Worm (Caenorhabditis elegans) whole organism, mixed stage, embryonic: ENCODE measurements around the gene C06B3.7.

ENCODE experiments used
- M03D4.4 ChIP-seq: sonication (generic microtip); optimal IDR thresholded peaks from 2 replicates; lab custom pipeline; 2017; ENCODE audit warnings: mild to moderate bottlenecking, missing genetic modification characterization, missing compliant biosample characterization
- bed-3 ChIP-seq: fragments of 200-800 bp; sonication (Bioruptor generic); optimal IDR thresholded peaks from 3 replicates; lab custom pipeline; 2018; ENCODE audit warnings: mild to moderate bottlenecking, missing genetic modification characterization, moderate library complexity, missing compliant biosample characterization
- blmp-1 ChIP-seq: fragments of 150-350 bp; optimal IDR thresholded peaks from 2 replicates; lab custom pipeline; 2014; ENCODE audit warnings: missing biosample characterization, missing genetic modification characterization
- ceh-39 ChIP-seq: fragments of 150-350 bp; optimal IDR thresholded peaks from 2 replicates; lab custom pipeline; 2014; ENCODE audit warnings: missing biosample characterization, missing genetic modification characterization
- ceh-43 ChIP-seq: fragments of 200-800 bp; sonication (Bioruptor generic); optimal IDR thresholded peaks from 2 replicates; lab custom pipeline; 2018; ENCODE audit warnings: mild to moderate bottlenecking, missing genetic modification characterization, moderate library complexity, missing compliant biosample characterization
- ceh-83 ChIP-seq: fragments of 200-800 bp; sonication (Bioruptor generic); optimal IDR thresholded peaks from 2 replicates; lab custom pipeline; 2018; ENCODE audit warnings: mild to moderate bottlenecking, missing genetic modification characterization, missing compliant biosample characterization
- ces-1 ChIP-seq: fragments of 150-350 bp; optimal IDR thresholded peaks from 2 replicates; lab custom pipeline; 2014; ENCODE audit warnings: missing biosample characterization, missing genetic modification reagents, missing genetic modification characterization
- cnd-1 ChIP-seq: fragments of 200-800 bp; sonication (Bioruptor generic); optimal IDR thresholded peaks from 2 replicates; lab custom pipeline; 2018; ENCODE audit warnings: mild to moderate bottlenecking, missing genetic modification characterization, missing compliant biosample characterization
- drap-1 ChIP-seq: fragments of 200-800 bp; sonication (Bioruptor generic); optimal IDR thresholded peaks from 3 replicates; lab custom pipeline; 2018; ENCODE audit warnings: mild to moderate bottlenecking, missing genetic modification characterization, missing compliant biosample characterization
- elt-1 ChIP-seq: sonication (generic microtip); optimal IDR thresholded peaks from 2 replicates; lab custom pipeline; 2017; ENCODE audit warnings: missing genetic modification characterization, mild to moderate bottlenecking, missing compliant biosample characterization, antibody characterized with exemption, moderate library complexity, borderline replicate concordance; ENCODE audit not compliant: insufficient read depth
- elt-3 ChIP-seq: fragments of 150-350 bp; optimal IDR thresholded peaks from 2 replicates; lab custom pipeline; 2014; ENCODE audit warnings: missing biosample characterization, missing genetic modification characterization
- flh-1 ChIP-seq: fragments of 200-800 bp; sonication (Bioruptor generic); optimal IDR thresholded peaks from 2 replicates; lab custom pipeline; 2018; ENCODE audit warnings: mild to moderate bottlenecking, missing genetic modification characterization, moderate library complexity, missing compliant biosample characterization
- ham-2 ChIP-seq: fragments of 200-800 bp; sonication (Bioruptor generic); optimal IDR thresholded peaks from 2 replicates; lab custom pipeline; 2018; ENCODE audit warnings: mild to moderate bottlenecking, missing genetic modification characterization, missing compliant biosample characterization
- hlh-1 ChIP-seq: fragments of 150-350 bp; optimal IDR thresholded peaks from 2 replicates; lab custom pipeline; 2014; ENCODE audit warnings: missing biosample characterization, missing genetic modification reagents, missing genetic modification characterization
- lin-13 ChIP-seq: fragments of 150-350 bp; optimal IDR thresholded peaks from 2 replicates; lab custom pipeline; 2014; ENCODE audit warnings: missing biosample characterization, missing genetic modification characterization
- lin-32 ChIP-seq: fragments of 200-800 bp; sonication (Bioruptor generic); optimal IDR thresholded peaks from 2 replicates; lab custom pipeline; 2018; ENCODE audit warnings: mild to moderate bottlenecking, missing genetic modification characterization, missing compliant biosample characterization
- lsy-2 ChIP-seq: fragments of 150-350 bp; optimal IDR thresholded peaks from 2 replicates; lab custom pipeline; 2014; ENCODE audit warnings: missing biosample characterization, missing genetic modification characterization
- mab-5 ChIP-seq: fragments of 150-350 bp; optimal IDR thresholded peaks from 2 replicates; lab custom pipeline; 2014; ENCODE audit warnings: missing biosample characterization, missing genetic modification characterization
- mep-1 ChIP-seq: fragments of 150-350 bp; optimal IDR thresholded peaks from 2 replicates; lab custom pipeline; 2017; ENCODE audit warnings: missing biosample characterization, missing genetic modification reagents, missing genetic modification characterization, inconsistent platforms
- mls-2 ChIP-seq: sonication (generic microtip); optimal IDR thresholded peaks from 2 replicates; lab custom pipeline; 2016; ENCODE audit warnings: mild to moderate bottlenecking, missing genetic modification characterization, moderate library complexity, missing compliant biosample characterization
- nhr-2 ChIP-seq: fragments of 150-350 bp; optimal IDR thresholded peaks from 2 replicates; lab custom pipeline; 2014; ENCODE audit warnings: missing biosample characterization, missing genetic modification characterization
- nhr-237 ChIP-seq: fragments of 150-350 bp; optimal IDR thresholded peaks from 2 replicates; lab custom pipeline; 2014; ENCODE audit warnings: missing biosample characterization, missing genetic modification characterization
- nhr-28 ChIP-seq: fragments of 150-350 bp; optimal IDR thresholded peaks from 2 replicates; lab custom pipeline; 2014; ENCODE audit warnings: missing biosample characterization, missing genetic modification characterization
- nhr-76 ChIP-seq: sonication (generic microtip); optimal IDR thresholded peaks from 2 replicates; lab custom pipeline; 2017; ENCODE audit warnings: missing biosample characterization, missing genetic modification characterization
- sem-2 ChIP-seq: fragments of 200-800 bp; sonication (Bioruptor generic); optimal IDR thresholded peaks from 2 replicates; lab custom pipeline; 2018; ENCODE audit warnings: mild to moderate bottlenecking, missing genetic modification characterization, missing compliant biosample characterization
- snpc-4 ChIP-seq: fragments of 150-350 bp; optimal IDR thresholded peaks from 2 replicates; lab custom pipeline; 2014; ENCODE audit warnings: missing biosample characterization, missing genetic modification characterization
- sptf-1 ChIP-seq: sonication (generic microtip); optimal IDR thresholded peaks from 2 replicates; lab custom pipeline; 2017; ENCODE audit warnings: mild to moderate bottlenecking, missing genetic modification characterization, moderate library complexity, missing compliant biosample characterization
- tbx-8 ChIP-seq: fragments of 200-800 bp; sonication (Bioruptor generic); optimal IDR thresholded peaks from 2 replicates; lab custom pipeline; 2018; ENCODE audit warnings: mild to moderate bottlenecking, missing genetic modification characterization, moderate library complexity, missing compliant biosample characterization
- unc-120 ChIP-seq: sonication (generic microtip); optimal IDR thresholded peaks from 2 replicates; lab custom pipeline; 2017; ENCODE audit warnings: missing genetic modification characterization, missing compliant biosample characterization; ENCODE audit not compliant: poor library complexity, severe bottlenecking
- unc-39 ChIP-seq: fragments of 150-350 bp; optimal IDR thresholded peaks from 2 replicates; lab custom pipeline; 2014; ENCODE audit warnings: missing biosample characterization, missing genetic modification characterization
- unc-62 ChIP-seq: fragments of 150-350 bp; optimal IDR thresholded peaks from 2 replicates; lab custom pipeline; 2014; ENCODE audit warnings: missing biosample characterization, missing genetic modification reagents, missing genetic modification characterization
- zip-8 ChIP-seq: fragments of 150-350 bp; optimal IDR thresholded peaks from 2 replicates; lab custom pipeline; 2014; ENCODE audit warnings: missing biosample characterization, missing genetic modification characterization
- ztf-11 ChIP-seq: fragments of 150-350 bp; optimal IDR thresholded peaks from 2 replicates; lab custom pipeline; 2014; ENCODE audit warnings: missing biosample characterization, missing genetic modification characterization

The C06B3.7 gene

ce11 chrV:13873323-13873722, 36.2 kb upstream of the C06B3.7 start:
- no peak for TF ChIP-seq nhr-28
- TF ChIP-seq lin-13 = no peak
- no peak for TF ChIP-seq hlh-1
- TF ChIP-seq mab-5 (tag; lab: Kevin White, UChicago) = no peak
- TF ChIP-seq flh-1 (GFP tag; lab: Kevin White, UChicago) = no peak
- TF ChIP-seq zip-8 (tag; lab: Kevin White, UChicago) = no peak
- no peak for TF ChIP-seq ceh-83
- TF ChIP-seq nhr-237 = no peak
- no peak for TF ChIP-seq ceh-39 (tag; lab: Kevin White, UChicago)
- TF ChIP-seq bed-3 (GFP tag; lab: Kevin White, UChicago) = no peak
- no peak for TF ChIP-seq nhr-2 (tag; lab: Kevin White, UChicago)
- TF ChIP-seq lsy-2 (tag; lab: Kevin White, UChicago) = no peak

- TF ChIP-seq ceh-43 (GFP tag; lab: Kevin White, UChicago) (no peak), lin-13 (no peak), sem-2 (GFP tag; lab: Kevin White, UChicago) (no peak), drap-1 (GFP tag; lab: Kevin White, UChicago) (no peak), flh-1 (GFP tag; lab: Kevin White, UChicago) (no peak), nhr-2 (tag; lab: Kevin White, UChicago) (no peak), elt-3 (no peak), nhr-76 (tag; lab: Kevin White, UChicago) (no peak), tbx-8 (GFP tag; lab: Kevin White, UChicago) (no peak), nhr-237 (no peak), lin-32 (GFP tag; lab: Kevin White, UChicago) (no peak), unc-62 (GFP tag; lab: Kevin White, UChicago) (no peak), ham-2 (GFP tag; lab: Kevin White, UChicago) (no peak), nhr-28 (no peak), sptf-1 (tag; lab: Kevin White, UChicago) (no peak), ces-1 (GFP tag; lab: Kevin White, UChicago) (no peak)
Observed at ce11 chrV:13876529-13876928, 33.0 kb upstream of the C06B3.7 start, which contains the start of gene T22G5.1. Gene T22G5.1, plus strand, starts transcription at chrV:13876829.

ce11 chrV:13878226-13878625, 31.3 kb upstream of the C06B3.7 start:
- TF ChIP-seq lsy-2 (tag; lab: Kevin White, UChicago) (no peak), ceh-39 (tag; lab: Kevin White, UChicago) (no peak), ztf-11 (tag; lab: Kevin White, UChicago) (no peak), sem-2 (GFP tag; lab: Kevin White, UChicago) (no peak), ces-1 (GFP tag; lab: Kevin White, UChicago) (no peak), lin-32 (GFP tag; lab: Kevin White, UChicago) (no peak), nhr-237 (no peak)

ce11 chrV:13879241-13879640, 30.2 kb upstream of the C06B3.7 start, which contains the start of gene lbp-7:
Gene lbp-7, plus strand, starts transcription at chrV:13879552.
- TF ChIP-seq mls-2 (tag; lab: Kevin White, UChicago) (no peak), unc-39 (no peak), snpc-4 (tag; lab: Kevin White, UChicago) (no peak), blmp-1 (tag; lab: Kevin White, UChicago) (no peak), elt-3 (no peak), flh-1 (GFP tag; lab: Kevin White, UChicago) (no peak), unc-62 (GFP tag; lab: Kevin White, UChicago) (no peak), M03D4.4 (tag; lab: Kevin White, UChicago) (no peak)

ce11 chrV:13880163-13880562, 29.3 kb upstream of the C06B3.7 start:
- TF ChIP-seq ham-2 (GFP tag; lab: Kevin White, UChicago) = no peak
- TF ChIP-seq hlh-1 = peak; percentile 3

- TF ChIP-seq nhr-76 (tag; lab: Kevin White, UChicago) (no peak), cnd-1 (tag; lab: Kevin White, UChicago) (no peak), sptf-1 (tag; lab: Kevin White, UChicago) (no peak), mep-1 (no peak), unc-62 (GFP tag; lab: Kevin White, UChicago) (no peak), ceh-43 (GFP tag; lab: Kevin White, UChicago) (no peak), snpc-4 (tag; lab: Kevin White, UChicago) (no peak), unc-120 (no peak), ceh-83 (no peak), hlh-1 (no peak), elt-1 (tag; lab: Kevin White, UChicago) (no peak), sem-2 (GFP tag; lab: Kevin White, UChicago) (no peak), nhr-237 (no peak), bed-3 (GFP tag; lab: Kevin White, UChicago) (no peak), zip-8 (tag; lab: Kevin White, UChicago) (no peak), mab-5 (tag; lab: Kevin White, UChicago) (no peak), nhr-2 (tag; lab: Kevin White, UChicago) (no peak), M03D4.4 (tag; lab: Kevin White, UChicago) (no peak), lin-13 (no peak)
Observed at ce11 chrV:13880607-13881006, 28.9 kb upstream of the C06B3.7 start, which contains the start of gene T22G5.3. Gene T22G5.3, plus strand, starts transcription at chrV:13880907.
